Worm (Caenorhabditis elegans): ENCODE data around the gene C15H7.4.

Gene C15H7.4

ce11 chrIII:9629855-9630254 lies 25.8 kb downstream of the C15H7.4 start, which contains the start of gene rpac-19 (continued):
- TF ChIP-seq nhr-11 (tag; optimal IDR thresholded peaks at IDR 0.05), result no peak
- TF ChIP-seq snu-23 (GFP tag; optimal IDR thresholded peaks at IDR 0.05), result peak; percentile 71
- TF ChIP-seq mdl-1 (tag; optimal IDR thresholded peaks at IDR 0.05), result peak in 1 of 2 experiments; percentile 14
- peak; percentile 47 for TF ChIP-seq nhr-20 (tag; optimal IDR thresholded peaks at IDR 0.05)
- peak; percentile 56 for TF ChIP-seq C16A3.4 (tag; optimal IDR thresholded peaks at IDR 0.05)
- no peak for TF ChIP-seq hpl-2 (GFP tag; optimal IDR thresholded peaks at IDR 0.05)
- peak; percentile 67 for TF ChIP-seq swsn-7 (tag; optimal IDR thresholded peaks at IDR 0.05)
- TF ChIP-seq jun-1 (tag; optimal IDR thresholded peaks at IDR 0.05), result no peak
- peak; percentile 24 for TF ChIP-seq aly-2 (tag; optimal IDR thresholded peaks at IDR 0.05)
- TF ChIP-seq fkh-8 (tag; optimal IDR thresholded peaks at IDR 0.05), result peak; percentile 2
- peak; percentile 72 for TF ChIP-seq blmp-1 (tag; optimal IDR thresholded peaks at IDR 0.05)
- peak; percentile 87 for TF ChIP-seq ama-1 (optimal IDR thresholded peaks at IDR 0.05)
- peak; percentile 70 for TF ChIP-seq unc-130 (tag; optimal IDR thresholded peaks at IDR 0.05)
- peak; percentile 31 for TF ChIP-seq zip-4 (GFP tag; optimal IDR thresholded peaks at IDR 0.05)
- no peak for TF ChIP-seq C34B4.2 (tag; optimal IDR thresholded peaks at IDR 0.05)
- TF ChIP-seq nhr-76 (tag; optimal IDR thresholded peaks at IDR 0.05), result no peak
- TF ChIP-seq grh-1 (GFP tag; IDR thresholded peaks at IDR 0.05), result no peak
- peak; percentile 55 for TF ChIP-seq tbx-2 (tag; optimal IDR thresholded peaks at IDR 0.05)
- no peak for TF ChIP-seq fkh-10 (GFP tag; optimal IDR thresholded peaks at IDR 0.05)
- TF ChIP-seq dsc-1 (tag; optimal IDR thresholded peaks at IDR 0.05), result peak; percentile 63
- no peak for TF ChIP-seq ceh-88 (GFP tag; IDR thresholded peaks at IDR 0.05)
- TF ChIP-seq dpl-1 (GFP tag; optimal IDR thresholded peaks at IDR 0.05), result peak; percentile 64 to 72 (median 72)
- TF ChIP-seq alr-1 (tag; optimal IDR thresholded peaks at IDR 0.05; ENCODE audit: borderline replicate concordance), result no peak
- TF ChIP-seq nhr-19 (GFP tag; conservative IDR thresholded peaks at IDR 0.05), result peak; percentile 42
- TF ChIP-seq mef-2 (tag; optimal IDR thresholded peaks at IDR 0.05), result no peak
- peak; percentile 27 for TF ChIP-seq egl-13 (tag; optimal IDR thresholded peaks at IDR 0.05)
- peak; percentile 22 for TF ChIP-seq elt-2 (tag; optimal IDR thresholded peaks at IDR 0.05)

DNA sequence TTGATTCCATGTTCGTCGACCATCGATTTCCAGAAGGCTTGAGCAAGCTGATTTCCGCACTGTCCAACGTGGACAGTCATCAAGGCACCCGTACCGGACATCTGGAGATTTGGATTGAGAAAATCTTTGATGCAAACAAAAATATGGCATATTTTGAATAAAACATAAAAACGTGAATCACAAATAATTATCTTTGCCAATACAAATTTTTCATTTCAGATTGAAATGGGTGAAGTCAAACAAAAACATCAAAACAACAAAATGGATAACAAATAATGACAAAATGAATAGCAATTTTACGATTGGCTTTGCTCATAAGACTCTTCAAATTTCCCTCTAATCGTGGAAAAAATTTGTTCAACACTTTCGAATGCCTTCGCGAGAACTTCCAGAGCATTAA lies 26.6 kb downstream of the C15H7.4 start, which contains the start of gene tbg-1:
TSS of gene tbg-1 (minus strand) at position 101 of the 400 bp plus-strand sequence.
- no peak for TF ChIP-seq tbx-2 (tag; optimal IDR thresholded peaks at IDR 0.05)
- no peak for TF ChIP-seq unc-130 (tag; optimal IDR thresholded peaks at IDR 0.05)
- TF ChIP-seq zip-4 (GFP tag; optimal IDR thresholded peaks at IDR 0.05), result no peak
- no peak for TF ChIP-seq C16A3.4 (tag; optimal IDR thresholded peaks at IDR 0.05)
- TF ChIP-seq unc-98 (GFP tag; IDR thresholded peaks at IDR 0.05), result no peak
- no peak for TF ChIP-seq skn-1 (tag; optimal IDR thresholded peaks at IDR 0.05)
- no peak for TF ChIP-seq blmp-1 (tag; optimal IDR thresholded peaks at IDR 0.05)
- TF ChIP-seq sup-37 (GFP tag; optimal IDR thresholded peaks at IDR 0.05), result no peak

ce11 chrIII:9626602-9627001 lies 29.1 kb downstream of the C15H7.4 start:
- TF ChIP-seq ces-1 (GFP tag; optimal IDR thresholded peaks at IDR 0.05), result no peak
- TF ChIP-seq rnt-1 (tag; optimal IDR thresholded peaks at IDR 0.05), result peak; percentile 19

DNA sequence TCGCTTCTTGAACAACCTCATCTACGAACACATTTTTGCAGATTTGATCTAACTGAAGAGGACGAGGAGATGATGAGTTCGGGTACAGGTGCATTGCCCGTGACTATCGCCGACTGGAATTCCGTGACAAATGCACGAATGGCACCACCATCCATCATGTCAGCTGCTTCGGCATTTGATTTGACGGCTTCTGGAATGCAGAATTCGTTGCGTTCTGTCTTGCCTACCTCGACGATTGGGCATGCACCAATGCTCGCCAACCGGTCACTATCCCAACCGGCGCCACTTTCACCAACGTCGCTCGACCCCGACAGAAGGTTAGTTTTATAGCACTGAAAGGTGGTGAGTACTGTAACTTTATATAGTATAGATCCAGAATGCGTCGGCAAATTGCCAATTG lies 32.2 kb downstream of the C15H7.4 start:
- peak; percentile 43 for TF ChIP-seq ceh-63 (GFP tag; optimal IDR thresholded peaks at IDR 0.05)
- TF ChIP-seq ceh-90 (tag; optimal IDR thresholded peaks at IDR 0.05), result no peak

- TF ChIP-seq blmp-1 (tag; optimal IDR thresholded peaks at IDR 0.05) (no peak), efl-1 (optimal IDR thresholded peaks at IDR 0.05) (no peak), efl-1 (GFP tag; optimal IDR thresholded peaks at IDR 0.05 in 1 of 2) (peak in 1 of 2 experiments; percentile 90), nhr-28 (tag; optimal IDR thresholded peaks at IDR 0.05) (no peak), elt-2 (tag; optimal IDR thresholded peaks at IDR 0.05) (peak; percentile 77), dpl-1 (GFP tag; optimal IDR thresholded peaks at IDR 0.05) (peak in 1 of 3 experiments; percentile 1), pqm-1 (tag; optimal IDR thresholded peaks at IDR 0.05) (peak; percentile 83), lin-39 (tag; optimal IDR thresholded peaks at IDR 0.05) (no peak), nhr-85 (tag) (peak; percentile 60), lin-14 (GFP tag; optimal IDR thresholded peaks at IDR 0.05) (peak; percentile 33), pag-3 (tag; optimal IDR thresholded peaks at IDR 0.05; ENCODE audit: borderline replicate concordance, insufficient read depth) (no peak), lin-15B (tag; optimal IDR thresholded peaks at IDR 0.05) (no peak), ceh-82 (tag; optimal IDR thresholded peaks at IDR 0.05) (no peak), lir-3 (tag; optimal IDR thresholded peaks at IDR 0.05; ENCODE audit: poor library complexity) (no peak), unc-62 (GFP tag; optimal IDR thresholded peaks at IDR 0.05) (no peak)
Observed at ce11 chrIII:9621840-9622525, 33.7 kb downstream of the C15H7.4 start.
